Worm (Caenorhabditis elegans) whole organism, L1 larva: ENCODE results near the gene nhr-31.

Experiments
- C16A3.4 ChIP-seq: fragments of 150-350 bp; optimal IDR thresholded peaks from 2 replicates; lab custom pipeline; 2014; ENCODE audit warnings: missing biosample characterization, missing genetic modification characterization
- F16B12.6 ChIP-seq: fragments of 150-350 bp; optimal IDR thresholded peaks from 2 replicates; lab custom pipeline; 2014; ENCODE audit warnings: missing biosample characterization, missing genetic modification characterization
- Y116A8C.19 ChIP-seq: sonication (generic microtip); optimal IDR thresholded peaks from 2 replicates; lab custom pipeline; 2016; ENCODE audit warnings: missing compliant biosample characterization, missing genetic modification characterization, borderline replicate concordance
- alr-1 ChIP-seq: fragments of 200-800 bp; sonication (Bioruptor generic); optimal IDR thresholded peaks from 2 replicates; lab custom pipeline; 2018; ENCODE audit warnings: borderline replicate concordance, mild to moderate bottlenecking, missing genetic modification characterization, missing compliant biosample characterization
- aly-2 ChIP-seq: fragments of 150-350 bp; optimal IDR thresholded peaks from 2 replicates; lab custom pipeline; 2014; ENCODE audit warnings: missing biosample characterization, missing genetic modification characterization
- ama-1 ChIP-seq: fragments of 150-350 bp; optimal IDR thresholded peaks from 2 replicates; lab custom pipeline; 2014
- blmp-1 ChIP-seq: fragments of 150-350 bp; optimal IDR thresholded peaks from 2 replicates; lab custom pipeline; 2014; ENCODE audit warnings: missing biosample characterization, missing genetic modification characterization
- ceh-82 ChIP-seq, 3 experiments: fragments of 150-350 bp in 1 of 3; sonication (generic microtip) in 2 of 3; optimal IDR thresholded peaks; 2 replicates each; lab custom pipeline; 2014 to 2017; ENCODE audit warnings: missing biosample characterization in 3 of 3, missing genetic modification characterization in 3 of 3
- ceh-88 ChIP-seq: fragments of 200-800 bp; sonication (Bioruptor generic); IDR thresholded peaks from 2 replicates; pipeline ENCODE4 v1.3.6; 2022; ENCODE audit warnings: missing genetic modification characterization, missing compliant biosample characterization
- dpl-1 ChIP-seq, 3 experiments: fragments of 150-350 bp in 2 of 3; sonication (generic microtip) in 1 of 3; optimal IDR thresholded peaks; 2 replicates each; lab custom pipeline; 2014 to 2017; ENCODE audit warnings: missing biosample characterization in 3 of 3, missing genetic modification characterization in 3 of 3, missing genetic modification reagents in 3 of 3
- efl-1 ChIP-seq, 4 experiments: fragments of 150-350 bp; optimal IDR thresholded peaks in 3 of 4; peaks in 1 of 4; 1 replicate in 1 of 4; 2 replicates in 3 of 4; lab custom pipeline; 2014; ENCODE audit warnings: missing biosample characterization in 2 of 4, missing genetic modification characterization in 2 of 4, missing genetic modification reagents in 2 of 4
- egl-13 ChIP-seq: sonication (generic microtip); optimal IDR thresholded peaks from 2 replicates; lab custom pipeline; 2016; ENCODE audit warnings: missing genotype, missing genetic modification reagents, missing genetic modification characterization, missing compliant biosample characterization
- elt-2 ChIP-seq: sonication (generic microtip); optimal IDR thresholded peaks from 2 replicates; lab custom pipeline; 2016; ENCODE audit warnings: missing genetic modification characterization, mild to moderate bottlenecking, inconsistent platforms, missing compliant biosample characterization, missing genetic modification reagents
- ets-5 ChIP-seq: fragments of 200-800 bp; sonication (Bioruptor generic); IDR thresholded peaks from 2 replicates; pipeline ENCODE4 v1.3.6; 2022; ENCODE audit warnings: missing genetic modification characterization, missing compliant biosample characterization
- fkh-4 ChIP-seq: sonication (generic microtip); optimal IDR thresholded peaks from 2 replicates; lab custom pipeline; 2016; ENCODE audit warnings: missing compliant biosample characterization, missing genetic modification characterization, borderline replicate concordance
- hlh-17 ChIP-seq: fragments of 200-800 bp; sonication (Bioruptor generic); optimal IDR thresholded peaks from 2 replicates; lab custom pipeline; 2018; ENCODE audit warnings: missing genetic modification characterization, mild to moderate bottlenecking, missing compliant biosample characterization, moderate library complexity, borderline replicate concordance
- irx-1 ChIP-seq: sonication (generic microtip); optimal IDR thresholded peaks from 2 replicates; lab custom pipeline; 2016; ENCODE audit warnings: missing genetic modification characterization, missing compliant biosample characterization
- lin-13 ChIP-seq: fragments of 150-350 bp; optimal IDR thresholded peaks from 2 replicates; lab custom pipeline; 2014; ENCODE audit warnings: missing biosample characterization, missing genetic modification reagents, missing genetic modification characterization
- lin-14 ChIP-seq: fragments of 200-800 bp; sonication (Bioruptor generic); optimal IDR thresholded peaks from 2 replicates; lab custom pipeline; 2018; ENCODE audit warnings: mild to moderate bottlenecking, missing genetic modification characterization, moderate library complexity, missing compliant biosample characterization
- lin-15B ChIP-seq: fragments of 150-350 bp; sonication (generic microtip); optimal IDR thresholded peaks from 3 replicates; lab custom pipeline; 2014; ENCODE audit warnings: missing biosample characterization, missing genetic modification characterization
- lin-35 ChIP-seq, 2 experiments: fragments of 150-350 bp; optimal IDR thresholded peaks; 2 replicates each; lab custom pipeline; 2014; ENCODE audit warnings: missing biosample characterization in 2 of 2, missing genetic modification characterization in 2 of 2, missing genetic modification reagents in 2 of 2
- lin-39 ChIP-seq: fragments of 150-350 bp; optimal IDR thresholded peaks from 2 replicates; lab custom pipeline; 2014; ENCODE audit warnings: missing biosample characterization, missing genetic modification reagents, missing genetic modification characterization
- lir-3 ChIP-seq: sonication (generic microtip); optimal IDR thresholded peaks from 2 replicates; lab custom pipeline; 2016; ENCODE audit warnings: mild to moderate bottlenecking, missing genetic modification characterization, moderate library complexity, missing compliant biosample characterization; ENCODE audit not compliant: poor library complexity
- mab-9 ChIP-seq: fragments of 200-800 bp; sonication (Bioruptor generic); IDR thresholded peaks from 2 replicates; pipeline ENCODE4 v1.3.6; 2022; ENCODE audit warnings: missing genetic modification reagents, missing genetic modification characterization, missing compliant biosample characterization
- mdl-1 ChIP-seq, 2 experiments: fragments of 150-350 bp; optimal IDR thresholded peaks; 2 replicates each; lab custom pipeline; 2014 to 2017; ENCODE audit warnings: missing biosample characterization in 2 of 2, missing genetic modification characterization in 2 of 2, inconsistent platforms in 1 of 2
- nhr-19 ChIP-seq: fragments of 200-800 bp; sonication (Bioruptor generic); conservative IDR thresholded peaks from 2 replicates; pipeline ENCODE4 v1.3.6; 2022; ENCODE audit warnings: missing genetic modification characterization, missing compliant biosample characterization
- nhr-20 ChIP-seq: sonication (generic microtip); optimal IDR thresholded peaks from 2 replicates; lab custom pipeline; 2016; ENCODE audit warnings: mild to moderate bottlenecking, missing genetic modification characterization, missing compliant biosample characterization
- nhr-71 ChIP-seq: sonication (generic microtip); optimal IDR thresholded peaks from 2 replicates; lab custom pipeline; 2016; ENCODE audit warnings: mild to moderate bottlenecking, missing genetic modification characterization, moderate library complexity, missing compliant biosample characterization
- nhr-76 ChIP-seq: sonication (generic microtip); optimal IDR thresholded peaks from 2 replicates; lab custom pipeline; 2017; ENCODE audit warnings: missing biosample characterization, missing genetic modification characterization
- nhr-85 ChIP-seq: sonication (generic microtip); peaks from one replicate; lab custom pipeline; 2016; ENCODE audit warnings: missing genetic modification characterization, inconsistent platforms, missing compliant biosample characterization
- pqm-1 ChIP-seq: sonication (generic microtip); optimal IDR thresholded peaks from 3 replicates; lab custom pipeline; 2017; ENCODE audit warnings: missing biosample characterization, missing genetic modification characterization
- rnt-1 ChIP-seq: sonication (generic microtip); optimal IDR thresholded peaks from 2 replicates; lab custom pipeline; 2016; ENCODE audit warnings: mild to moderate bottlenecking, missing genetic modification characterization, moderate library complexity, missing compliant biosample characterization
- snpc-4 ChIP-seq: fragments of 150-350 bp; optimal IDR thresholded peaks from 2 replicates; lab custom pipeline; 2014; ENCODE audit warnings: missing biosample characterization, missing genetic modification characterization
- snu-23 ChIP-seq: sonication (generic microtip); optimal IDR thresholded peaks from 2 replicates; lab custom pipeline; 2016; ENCODE audit warnings: missing genetic modification characterization, missing compliant biosample characterization
- tlp-1 ChIP-seq: fragments of 150-350 bp; optimal IDR thresholded peaks from 2 replicates; lab custom pipeline; 2014; ENCODE audit warnings: missing biosample characterization, missing genetic modification characterization
- unc-30 ChIP-seq: sonication (generic microtip); optimal IDR thresholded peaks from 2 replicates; lab custom pipeline; 2017; ENCODE audit warnings: missing biosample characterization, missing genetic modification characterization
- unc-62 ChIP-seq: fragments of 150-350 bp; optimal IDR thresholded peaks from 2 replicates; lab custom pipeline; 2014; ENCODE audit warnings: missing biosample characterization, missing genetic modification reagents, missing genetic modification characterization
- vab-15 ChIP-seq: sonication (generic microtip); optimal IDR thresholded peaks from 2 replicates; lab custom pipeline; 2017; ENCODE audit warnings: missing genotype, mild to moderate bottlenecking, missing genetic modification characterization, missing compliant biosample characterization
- zag-1 ChIP-seq: fragments of 150-350 bp; optimal IDR thresholded peaks from 2 replicates; lab custom pipeline; 2014; ENCODE audit warnings: missing biosample characterization, missing genetic modification characterization
- ztf-11 ChIP-seq, 2 experiments: sonication (generic microtip); optimal IDR thresholded peaks; 2 replicates each; lab custom pipeline; 2016 to 2017; ENCODE audit warnings: missing genetic modification characterization in 2 of 2, missing biosample characterization in 1 of 2, missing compliant biosample characterization in 1 of 2
- ztf-4 ChIP-seq: fragments of 150-350 bp; optimal IDR thresholded peaks from 2 replicates; lab custom pipeline; 2014; ENCODE audit warnings: missing biosample characterization, missing genetic modification characterization

The nhr-31 gene

DNA sequence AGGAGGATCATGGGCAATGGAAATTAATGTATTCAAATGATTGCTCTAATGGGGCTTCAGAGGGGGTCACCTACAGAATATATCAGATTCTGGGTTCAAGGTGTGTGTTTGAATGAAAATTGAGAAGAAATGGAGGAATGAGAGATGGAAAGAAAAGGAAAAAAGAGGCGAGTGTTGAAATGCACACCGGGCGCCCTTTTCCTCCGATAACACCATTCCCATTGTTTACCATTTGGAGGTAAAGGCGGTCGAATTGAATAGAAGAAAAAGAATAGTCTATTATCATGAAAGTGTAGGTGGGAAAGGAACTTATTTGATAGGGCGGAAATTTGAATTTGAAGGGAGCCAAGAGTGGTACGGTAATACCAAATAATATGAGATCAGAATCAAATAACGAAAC lies 23.9 kb downstream of the nhr-31 start:
- TF ChIP-seq lin-35 (GFP tag; optimal IDR thresholded peaks at IDR 0.05; lab: Kevin White, UChicago) (no peak), egl-13 (tag; lab: Kevin White, UChicago) (no peak), mab-9 (GFP tag; lab: Robert Waterston, UW) (no peak), nhr-20 (tag; lab: Kevin White, UChicago) (no peak), irx-1 (no peak), mdl-1 (tag; optimal IDR thresholded peaks at IDR 0.05; lab: Kevin White, UChicago) (no peak), elt-2 (peak; percentile 18)

DNA sequence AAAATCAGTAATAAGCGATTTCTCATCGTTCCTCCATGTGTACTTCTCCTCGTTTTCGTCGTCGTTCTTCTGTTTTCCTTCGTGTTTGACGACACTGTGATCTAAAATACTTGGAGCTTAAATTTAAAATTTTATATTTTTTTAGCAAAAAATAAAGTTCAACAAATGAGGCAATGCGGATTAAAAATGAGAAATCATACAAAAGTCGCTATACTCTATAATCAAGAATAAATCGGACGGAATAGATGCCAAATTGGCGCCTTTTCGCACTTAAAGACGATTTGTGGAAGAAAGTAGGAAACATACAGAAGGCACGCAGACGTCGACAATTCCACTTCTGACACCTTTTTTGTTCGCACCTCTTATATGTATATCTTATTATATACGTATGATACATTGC lies 25.3 kb downstream of the nhr-31 start, which contains the start of gene rig-4:
Gene rig-4, minus strand, starts transcription at position 101 of the 400 bp plus-strand sequence.
- TF ChIP-seq rnt-1 (tag; lab: Kevin White, UChicago) (no peak), zag-1 (tag; lab: Kevin White, UChicago) (no peak), snu-23 (no peak), ets-5 (GFP tag; lab: Robert Waterston, UW) (no peak), C16A3.4 (tag; lab: Kevin White, UChicago) (no peak), mab-9 (GFP tag; lab: Robert Waterston, UW) (no peak), ceh-82 (tag; optimal IDR thresholded peaks at IDR 0.05; lab: Kevin White, UChicago) (no peak), nhr-71 (tag; lab: Kevin White, UChicago) (no peak), Y116A8C.19 (tag; lab: Kevin White, UChicago) (no peak), lin-13 (no peak), lir-3 (tag; lab: Kevin White, UChicago) (no peak), pqm-1 (tag; lab: Kevin White, UChicago) (no peak), nhr-76 (tag; lab: Kevin White, UChicago) (no peak), lin-39 (tag; lab: Kevin White, UChicago) (no peak), ztf-11 (tag; optimal IDR thresholded peaks at IDR 0.05; lab: Kevin White, UChicago) (no peak), aly-2 (tag; lab: Kevin White, UChicago) (no peak), ama-1 (lab: Kevin White, UChicago) (no peak), lin-15B (tag; lab: Kevin White, UChicago) (no peak)
- TF ChIP-seq, all 84 proteins: peak for 0

- TF ChIP-seq blmp-1 (peak; percentile 43), snpc-4 (no peak), ztf-4 (no peak), nhr-85 (tag; lab: Kevin White, UChicago) (peak; percentile 75), tlp-1 (no peak)
- TF ChIP-seq, all 84 proteins: peak for 2
These were observed 28.6 kb downstream of the nhr-31 start for ce11 chrIV:8000763-8001162.

ce11 chrIV:7994715-7995114 lies 34.6 kb downstream of the nhr-31 start:
- TF ChIP-seq ceh-88 (GFP tag; lab: Robert Waterston, UW) (no peak), efl-1 (optimal IDR thresholded peaks at IDR 0.05; lab: Kevin White, UChicago) (no peak), efl-1 (GFP tag; optimal IDR thresholded peaks at IDR 0.05 in 1 of 2; lab: Kevin White, UChicago) (peak in 1 of 2 experiments; percentile 51), nhr-76 (tag; lab: Kevin White, UChicago) (no peak), lin-14 (no peak)

DNA sequence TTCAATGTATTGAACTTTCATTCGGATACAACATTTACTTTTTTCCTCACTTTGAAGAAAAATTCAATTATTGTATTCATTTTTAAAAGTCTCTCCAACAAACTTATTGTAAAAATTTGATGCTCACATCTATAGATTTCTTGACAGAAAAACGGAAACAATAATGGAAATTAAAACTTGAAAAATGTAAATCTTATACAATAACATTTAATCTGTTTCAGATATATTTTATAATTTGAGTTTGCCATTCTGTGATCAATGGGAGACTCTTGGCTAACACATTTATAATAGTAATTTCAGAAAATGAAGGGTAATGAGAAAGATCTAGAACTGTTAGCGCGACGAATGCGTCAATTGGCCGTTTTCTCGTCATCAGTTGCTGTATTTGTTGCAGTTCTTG lies 40.9 kb downstream of the nhr-31 start, which contains the start of gene col-115:
Gene col-115, plus strand, starts transcription at position 301 of the 400 bp plus-strand sequence.
- TF ChIP-seq dpl-1 (GFP tag; optimal IDR thresholded peaks at IDR 0.05; lab: Kevin White, UChicago): no peak
- no peak for TF ChIP-seq snu-23
- TF ChIP-seq nhr-71 (tag; lab: Kevin White, UChicago): no peak
- no peak for TF ChIP-seq unc-62
- TF ChIP-seq vab-15 (tag; lab: Kevin White, UChicago): no peak
- no peak for TF ChIP-seq pqm-1 (tag; lab: Kevin White, UChicago)
- TF ChIP-seq hlh-17: no peak
- TF ChIP-seq nhr-19 (GFP tag; lab: Robert Waterston, UW): no peak
- no peak for TF ChIP-seq ceh-82 (tag; optimal IDR thresholded peaks at IDR 0.05; lab: Kevin White, UChicago)
- no peak for TF ChIP-seq unc-30 (tag; lab: Kevin White, UChicago)
- no peak for TF ChIP-seq irx-1
- no peak for TF ChIP-seq fkh-4 (tag; lab: Kevin White, UChicago)
- TF ChIP-seq alr-1 (tag; lab: Kevin White, UChicago): no peak
- no peak for TF ChIP-seq F16B12.6
